Worm (Caenorhabditis elegans): ENCODE data around the gene mtre-1.

ce11 chrII:8028246-8028694 is 22.1 kb downstream of the mtre-1 start:
- TF ChIP-seq ztf-4 (tag; optimal IDR thresholded peaks at IDR 0.05) (peak; percentile 45), mdl-1 (tag; optimal IDR thresholded peaks at IDR 0.05) (peak in 1 of 2 experiments; percentile 68), skn-1 (tag; optimal IDR thresholded peaks at IDR 0.05) (no peak), snpc-4 (tag; optimal IDR thresholded peaks at IDR 0.05) (peak; percentile 70), ZK546.5 (tag; optimal IDR thresholded peaks at IDR 0.05) (peak; percentile 16), nhr-237 (tag; optimal IDR thresholded peaks at IDR 0.05) (no peak), ceh-82 (tag; optimal IDR thresholded peaks at IDR 0.05) (no peak), sma-9 (GFP tag; optimal IDR thresholded peaks at IDR 0.05) (peak; percentile 34), sma-9 (tag; optimal IDR thresholded peaks at IDR 0.05) (no peak), fos-1 (tag; optimal IDR thresholded peaks at IDR 0.05) (peak; percentile 67), elt-1 (tag; optimal IDR thresholded peaks at IDR 0.05) (no peak)

All from whole organism, L2 larva.